Fruit fly (Drosophila melanogaster): ENCODE results near the gene Npc2e.

The Npc2e gene

DNA sequence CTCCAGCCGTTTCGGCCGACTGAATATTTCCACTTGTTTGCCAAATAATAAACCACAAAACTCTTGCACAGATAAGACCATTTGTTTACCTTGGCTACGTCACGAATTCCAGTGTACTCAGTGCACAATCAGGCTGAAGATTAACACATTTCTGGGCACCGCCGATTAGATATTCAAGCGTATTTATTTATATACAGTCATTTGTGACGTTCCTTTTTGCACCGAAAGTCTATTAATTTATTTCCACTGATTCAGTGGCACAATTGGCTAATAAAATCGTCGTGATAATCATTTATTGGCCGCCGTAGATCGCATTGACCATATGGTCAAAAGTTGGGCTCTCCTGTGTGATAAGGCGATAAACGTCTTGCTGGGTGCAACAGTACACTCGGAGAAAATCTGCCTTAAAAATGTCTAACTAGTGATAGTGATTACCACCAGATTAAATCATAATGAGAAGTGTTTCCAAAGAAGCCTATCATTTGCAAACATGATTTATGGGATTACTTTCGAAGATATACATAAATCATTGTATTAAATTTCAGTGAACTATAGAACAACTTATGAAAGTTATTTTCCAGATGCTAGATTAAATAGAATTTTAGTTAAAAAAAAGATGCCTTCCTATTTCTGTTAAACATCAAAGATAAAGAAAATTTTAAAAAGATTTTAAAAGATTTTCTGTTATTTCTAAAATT, 1.3 kb downstream of the Npc2e start (continued):
- peak; percentile 54 for TF ChIP-seq CG13296 (GFP tag; optimal IDR thresholded peaks at IDR 0.05)
- peak; percentile 57 for TF ChIP-seq CG12071 (GFP tag; optimal IDR thresholded peaks at IDR 0.05)
- TF ChIP-seq CG15514 (GFP tag; optimal IDR thresholded peaks at IDR 0.05), result peak; percentile 22
- 0 out of 2 replicates have a peak, but pooled peaks have one; percentile 8 for TF ChIP-seq CG31441 (GFP tag; IDR thresholded peaks at IDR 0.05)
- no peak for TF ChIP-seq TFAM (GFP tag; optimal IDR thresholded peaks at IDR 0.05)
- peak; percentile 0 for TF ChIP-seq CG1233 (GFP tag; optimal IDR thresholded peaks at IDR 0.05)
- TF ChIP-seq sr (GFP tag; IDR thresholded peaks at IDR 0.05), result no peak
- 0 out of 4 replicates have a peak, but pooled peaks have one; percentile 44 for TF ChIP-seq chinmo (GFP tag; IDR thresholded peaks at IDR 0.05; ENCODE audit: partially characterized antibody)
- TF ChIP-seq schlank (tag; optimal IDR thresholded peaks at IDR 0.05), result peak; percentile 8
- TF ChIP-seq lbe (GFP tag; optimal IDR thresholded peaks at IDR 0.05), result peak; percentile 39
- TF ChIP-seq CG10147 (GFP tag; optimal IDR thresholded peaks at IDR 0.05), result no peak
- TF ChIP-seq tgo (GFP tag; IDR thresholded peaks at IDR 0.05), result no peak
- TF ChIP-seq CG2120 (GFP tag; optimal IDR thresholded peaks at IDR 0.05), result peak; percentile 62
- TF ChIP-seq CG9817 (tag; optimal IDR thresholded peaks at IDR 0.05), result no peak
- TF ChIP-seq HLH3B (GFP tag; IDR thresholded peaks at IDR 0.05), result no peak
- TF ChIP-seq MTF-1 (GFP tag; optimal IDR thresholded peaks at IDR 0.05; ENCODE audit: borderline replicate concordance), result no peak
- no peak for TF ChIP-seq CG1529 (GFP tag; optimal IDR thresholded peaks at IDR 0.05)
- TF ChIP-seq NC2α (GFP tag; optimal IDR thresholded peaks at IDR 0.05), result no peak
- TF ChIP-seq CG11695 (GFP tag; IDR thresholded peaks at IDR 0.05), result no peak
- no peak for TF ChIP-seq CG8388 (GFP tag; optimal IDR thresholded peaks at IDR 0.05)
- TF ChIP-seq Stat92E (GFP tag; optimal IDR thresholded peaks at IDR 0.05), result no peak
- peak; percentile 23 for TF ChIP-seq CG12391 (tag; optimal IDR thresholded peaks at IDR 0.05)
- 0 out of 2 replicates have a peak, but pooled peaks have one; percentile 4 for TF ChIP-seq Rfx (GFP tag; IDR thresholded peaks at IDR 0.05)
- peak; percentile 11 for TF ChIP-seq Xbp1 (GFP tag; optimal IDR thresholded peaks at IDR 0.05)
- TF ChIP-seq CG3163 (GFP tag; optimal IDR thresholded peaks at IDR 0.05), result no peak
- no peak for TF ChIP-seq fd3F (GFP tag; optimal IDR thresholded peaks at IDR 0.05)
- TF ChIP-seq CG18599 (GFP tag; optimal IDR thresholded peaks at IDR 0.05), result peak; percentile 41
- no peak for TF ChIP-seq toy (GFP tag; IDR thresholded peaks at IDR 0.05)
- TF ChIP-seq zf30C (GFP tag; optimal IDR thresholded peaks at IDR 0.05), result peak; percentile 26
- peak; percentile 10 for TF ChIP-seq Oli (tag; optimal IDR thresholded peaks at IDR 0.05)
- no peak for TF ChIP-seq CG10366 (GFP tag; IDR thresholded peaks at IDR 0.05)
- peak; percentile 89 for TF ChIP-seq CG34376 (GFP tag; optimal IDR thresholded peaks at IDR 0.05)
- peak; percentile 11 for TF ChIP-seq HHEX (GFP tag; optimal IDR thresholded peaks at IDR 0.05)
- TF ChIP-seq CG2875 (GFP tag; optimal IDR thresholded peaks at IDR 0.05), result no peak
- TF ChIP-seq CG7556 (GFP tag; optimal IDR thresholded peaks at IDR 0.05), result peak; percentile 48
- peak; percentile 5 for TF ChIP-seq Sox100B (GFP tag; optimal IDR thresholded peaks at IDR 0.05)
- TF ChIP-seq CG2678 (tag; optimal IDR thresholded peaks at IDR 0.05), result peak; percentile 62
- TF ChIP-seq cwo (GFP tag; optimal IDR thresholded peaks at IDR 0.05), result peak; percentile 16
- no peak for TF ChIP-seq dmrt11E (tag; optimal IDR thresholded peaks at IDR 0.05)
- peak; percentile 2 for TF ChIP-seq CG18619 (GFP tag; optimal IDR thresholded peaks at IDR 0.05)
- no peak for TF ChIP-seq B-H1 (GFP tag; IDR thresholded peaks at IDR 0.05)
- TF ChIP-seq nmo (GFP tag; optimal IDR thresholded peaks at IDR 0.05), result peak; percentile 14
- TF ChIP-seq al (GFP tag; IDR thresholded peaks at IDR 0.05), result no peak
- TF ChIP-seq ttk (GFP tag; IDR thresholded peaks at IDR 0.05), result no peak
- TF ChIP-seq h (optimal IDR thresholded peaks at IDR 0.05), result no peak
- TF ChIP-seq gcm2 (GFP tag; optimal IDR thresholded peaks at IDR 0.05), result no peak
- no peak for TF ChIP-seq CG2129 (GFP tag; IDR thresholded peaks at IDR 0.05; ENCODE audit: partially characterized antibody)
- no peak for TF ChIP-seq cato (GFP tag; optimal IDR thresholded peaks at IDR 0.05; ENCODE audit: borderline replicate concordance)
